Fruit fly (Drosophila melanogaster) whole organism, prepupa: ENCODE measurements around the gene CG11768.

Experiments used
- Blimp-1 ChIP-seq: fragments of 200-800 bp; sonication (Bioruptor generic); optimal IDR thresholded peaks from 3 replicates; lab custom pipeline; 2017; ENCODE audit warnings: missing biosample characterization, missing genetic modification characterization, mild to moderate bottlenecking, moderate library complexity, missing genetic modification reagents
- CG10631 ChIP-seq: fragments of 200-800 bp; sonication (Bioruptor generic); optimal IDR thresholded peaks from 2 replicates; lab custom pipeline; 2016; ENCODE audit warnings: missing biosample characterization, missing genetic modification characterization
- CG10669 ChIP-seq: fragments of 200-800 bp; sonication (Bioruptor generic); optimal IDR thresholded peaks from 3 replicates; lab custom pipeline; 2018; ENCODE audit warnings: missing biosample characterization, mild to moderate bottlenecking, missing genetic modification characterization, moderate library complexity
- CG11762 ChIP-seq: fragments of 200-800 bp; sonication (Bioruptor generic); optimal IDR thresholded peaks from 3 replicates; lab custom pipeline; 2016; ENCODE audit warnings: missing biosample characterization, missing genetic modification characterization; ENCODE audit not compliant: insufficient read depth
- CG15336 ChIP-seq: fragments of 200-800 bp; sonication (Bioruptor generic); IDR thresholded peaks from 2 replicates; pipeline ENCODE4 v1.3.6; 2022; ENCODE audit warnings: missing biosample characterization, missing genetic modification characterization
- CG16779 ChIP-seq: fragments of 200-800 bp; sonication (Bioruptor generic); optimal IDR thresholded peaks from 3 replicates; lab custom pipeline; 2017; ENCODE audit warnings: missing biosample characterization, mild to moderate bottlenecking, missing genetic modification characterization
- CG3032 ChIP-seq: fragments of 200-800 bp; optimal IDR thresholded peaks from 2 replicates; lab custom pipeline; 2019; ENCODE audit warnings: missing biosample characterization, mild to moderate bottlenecking, missing genetic modification characterization, moderate library complexity
- CG4318 ChIP-seq: fragments of 200-800 bp; sonication (Bioruptor generic); optimal IDR thresholded peaks from 3 replicates; lab custom pipeline; 2017; ENCODE audit warnings: missing biosample characterization, mild to moderate bottlenecking, missing genetic modification characterization
- CG6276 ChIP-seq: fragments of 200-800 bp; sonication (Bioruptor generic); optimal IDR thresholded peaks from 2 replicates; lab custom pipeline; 2017; ENCODE audit warnings: missing biosample characterization, mild to moderate bottlenecking, missing genetic modification characterization
- CG6808 ChIP-seq: fragments of 200-800 bp; sonication (Bioruptor generic); optimal IDR thresholded peaks from 3 replicates; lab custom pipeline; 2017; ENCODE audit warnings: missing biosample characterization, missing genetic modification characterization, mild to moderate bottlenecking, moderate library complexity, missing genetic modification reagents
- CG7368 ChIP-seq: fragments of 200-800 bp; sonication (Bioruptor generic); optimal IDR thresholded peaks from 3 replicates; lab custom pipeline; 2016; ENCODE audit warnings: missing biosample characterization, missing genetic modification characterization
- CG8319 ChIP-seq: fragments of 200-800 bp; sonication (Bioruptor generic); optimal IDR thresholded peaks from 3 replicates; lab custom pipeline; 2016; ENCODE audit warnings: missing biosample characterization, missing genetic modification characterization
- CG9139 ChIP-seq: fragments of 200-800 bp; sonication (Bioruptor generic); optimal IDR thresholded peaks from 3 replicates; lab custom pipeline; 2017; ENCODE audit warnings: missing biosample characterization, mild to moderate bottlenecking, missing genetic modification characterization
- Eip78C ChIP-seq: fragments of 200-800 bp; sonication (Bioruptor generic); peaks from one replicate; lab custom pipeline; 2016; ENCODE audit warnings: missing biosample characterization, missing genetic modification characterization
- Eip93F ChIP-seq: fragments of 200-800 bp; sonication (Bioruptor generic); optimal IDR thresholded peaks from 2 replicates; lab custom pipeline; 2016; ENCODE audit warnings: missing biosample characterization, mild to moderate bottlenecking, missing genetic modification characterization
- Ets21C ChIP-seq: fragments of 200-800 bp; sonication (Bioruptor generic); optimal IDR thresholded peaks from 3 replicates; lab custom pipeline; 2016; ENCODE audit warnings: missing biosample characterization, missing genetic modification characterization
- Hr4 ChIP-seq: fragments of 200-800 bp; sonication (Bioruptor generic); optimal IDR thresholded peaks from 3 replicates; lab custom pipeline; 2016; ENCODE audit warnings: missing biosample characterization, missing genetic modification characterization
- Lpt ChIP-seq: fragments of 200-800 bp; sonication (Bioruptor generic); optimal IDR thresholded peaks from 3 replicates; lab custom pipeline; 2016; ENCODE audit warnings: missing biosample characterization, missing genetic modification characterization
- Met ChIP-seq: fragments of 200-800 bp; sonication (Bioruptor generic); optimal IDR thresholded peaks from 3 replicates; lab custom pipeline; 2016; ENCODE audit warnings: missing biosample characterization, missing genetic modification characterization
- Sox14 ChIP-seq: fragments of 200-800 bp; sonication (Bioruptor generic); optimal IDR thresholded peaks from 3 replicates; lab custom pipeline; 2016; ENCODE audit warnings: missing biosample characterization, missing genetic modification characterization
- achi ChIP-seq: fragments of 200-800 bp; sonication (Bioruptor generic); optimal IDR thresholded peaks from 3 replicates; lab custom pipeline; 2016; ENCODE audit warnings: missing biosample characterization, missing genetic modification characterization
- acj6 ChIP-seq: fragments of 200-800 bp; sonication (Bioruptor generic); optimal IDR thresholded peaks from 3 replicates; lab custom pipeline; 2016; ENCODE audit warnings: missing biosample characterization, missing genetic modification characterization
- cyc ChIP-seq: fragments of 200-800 bp; sonication (Bioruptor generic); optimal IDR thresholded peaks from 3 replicates; lab custom pipeline; 2016; ENCODE audit warnings: missing biosample characterization, missing genetic modification characterization
- esn ChIP-seq: fragments of 200-800 bp; sonication (Bioruptor generic); optimal IDR thresholded peaks from 2 replicates; lab custom pipeline; 2016; ENCODE audit warnings: missing biosample characterization, mild to moderate bottlenecking, missing genetic modification characterization, moderate library complexity
- fd59A ChIP-seq: fragments of 200-800 bp; sonication (Bioruptor generic); optimal IDR thresholded peaks from 2 replicates; lab custom pipeline; 2017; ENCODE audit warnings: missing biosample characterization, mild to moderate bottlenecking, missing genetic modification characterization, missing genetic modification reagents
- pdm3 ChIP-seq: fragments of 200-800 bp; sonication (Bioruptor generic); optimal IDR thresholded peaks from 3 replicates; lab custom pipeline; 2016; ENCODE audit warnings: missing biosample characterization, missing genetic modification characterization
- salr ChIP-seq, 2 experiments: fragments of 200-800 bp; sonication (Bioruptor generic); optimal IDR thresholded peaks; 3 replicates each; lab custom pipeline; 2016 to 2018; ENCODE audit warnings: missing biosample characterization in 2 of 2, missing genetic modification characterization in 2 of 2, mild to moderate bottlenecking in 1 of 2
- ss ChIP-seq, 2 experiments: fragments of 200-800 bp; sonication (Bioruptor generic); optimal IDR thresholded peaks; 2 replicates in 1 of 2; 3 replicates in 1 of 2; lab custom pipeline; 2017 to 2018; ENCODE audit warnings: mild to moderate bottlenecking in 2 of 2, missing biosample characterization in 2 of 2, missing genetic modification characterization in 2 of 2, moderate library complexity in 1 of 2
- svp ChIP-seq: fragments of 200-800 bp; sonication (Bioruptor generic); peaks from one replicate; lab custom pipeline; 2016; ENCODE audit warnings: missing biosample characterization, missing genetic modification characterization
- topi ChIP-seq: fragments of 200-800 bp; sonication (Bioruptor generic); optimal IDR thresholded peaks from 3 replicates; lab custom pipeline; 2016; ENCODE audit warnings: missing biosample characterization, missing genetic modification characterization
- vri ChIP-seq: fragments of 200-800 bp; sonication (Bioruptor generic); optimal IDR thresholded peaks from 3 replicates; lab custom pipeline; 2016; ENCODE audit warnings: missing biosample characterization, mild to moderate bottlenecking, missing genetic modification characterization

Gene CG11768

DNA sequence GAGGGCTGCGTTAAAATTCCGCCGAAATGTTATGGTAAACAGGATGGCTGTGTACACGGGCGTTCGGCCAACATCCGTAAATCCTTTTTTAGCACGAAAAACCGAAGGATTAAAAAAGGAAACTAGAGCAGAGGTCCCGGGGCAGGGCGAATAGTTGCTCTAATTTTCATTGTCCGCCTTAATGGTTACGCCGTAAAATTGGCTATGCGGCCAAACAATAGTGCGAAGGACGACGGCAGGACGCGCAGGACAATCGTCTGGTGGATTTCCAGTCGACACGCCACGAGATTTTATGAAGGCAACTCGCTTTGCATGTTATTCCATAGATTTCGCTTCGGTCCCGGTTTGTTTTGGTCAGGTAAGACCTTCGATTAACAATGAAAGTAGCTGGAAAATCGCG lies 67.3 kb downstream of the CG11768 start:
- no peak for TF ChIP-seq svp (GFP tag; lab: Kevin White, UChicago)
- no peak for TF ChIP-seq CG6808
- TF ChIP-seq Lpt (GFP tag; lab: Kevin White, UChicago) = no peak
- TF ChIP-seq salr (GFP tag; optimal IDR thresholded peaks at IDR 0.05; lab: Kevin White, UChicago) = no peak
- TF ChIP-seq CG3032 (tag; lab: Kevin White, UChicago) = no peak
- TF ChIP-seq Sox14 (GFP tag; lab: Kevin White, UChicago) = no peak
- TF ChIP-seq ss (GFP tag; optimal IDR thresholded peaks at IDR 0.05; lab: Kevin White, UChicago) = no peak
- TF ChIP-seq acj6 (GFP tag; lab: Kevin White, UChicago) = no peak
- TF ChIP-seq achi (GFP tag; lab: Kevin White, UChicago) = no peak
- no peak for TF ChIP-seq CG10669 (GFP tag; lab: Kevin White, UChicago)
- TF ChIP-seq CG4318 (GFP tag; lab: Kevin White, UChicago) = no peak
- TF ChIP-seq Eip78C = no peak
- TF ChIP-seq vri = no peak
- TF ChIP-seq Met (GFP tag; lab: Kevin White, UChicago) = no peak
- TF ChIP-seq CG7368 (GFP tag; lab: Kevin White, UChicago) = no peak
- no peak for TF ChIP-seq Hr4 (GFP tag; lab: Kevin White, UChicago)
- no peak for TF ChIP-seq fd59A (GFP tag; lab: Kevin White, UChicago)
- no peak for TF ChIP-seq CG11762 (GFP tag; lab: Kevin White, UChicago)
- TF ChIP-seq CG8319 (GFP tag; lab: Kevin White, UChicago) = no peak

dm6 chr3R:8699230-8699629 lies 68.8 kb downstream of the CG11768 start:
- TF ChIP-seq fd59A (GFP tag; lab: Kevin White, UChicago) (no peak), topi (no peak), Blimp-1 (GFP tag; lab: Kevin White, UChicago) (no peak), CG6276 (GFP tag; lab: Kevin White, UChicago) (no peak), Ets21C (GFP tag; lab: Kevin White, UChicago) (no peak), Eip93F (no peak), esn (GFP tag; lab: Kevin White, UChicago) (no peak), pdm3 (GFP tag; lab: Kevin White, UChicago) (no peak), CG16779 (tag; lab: Kevin White, UChicago) (no peak), CG11762 (GFP tag; lab: Kevin White, UChicago) (no peak), CG15336 (GFP tag; lab: Robert Waterston, UW) (no peak), cyc (GFP tag; lab: Kevin White, UChicago) (no peak), Eip78C (no peak), CG9139 (GFP tag; lab: Kevin White, UChicago) (no peak), CG10631 (GFP tag; lab: Kevin White, UChicago) (no peak), CG8319 (GFP tag; lab: Kevin White, UChicago) (no peak), salr (GFP tag; optimal IDR thresholded peaks at IDR 0.05; lab: Kevin White, UChicago) (no peak)
